Worm (Caenorhabditis elegans) whole organism, young adult: ENCODE measurements around the gene cdk-4.

ENCODE experiments used
- D2030.7 ChIP-seq: fragments of 200-800 bp; sonication (Bioruptor generic); IDR thresholded peaks from 2 replicates; pipeline ENCODE4 v1.3.6; 2022; ENCODE audit warnings: missing genetic modification reagents, missing genetic modification characterization, missing compliant biosample characterization
- F39B2.1 ChIP-seq: fragments of 200-800 bp; sonication (Bioruptor generic); IDR thresholded peaks from 2 replicates; pipeline ENCODE4 v1.3.6; 2022; ENCODE audit warnings: missing genetic modification reagents, missing genetic modification characterization, missing compliant biosample characterization
- F52B5.7 ChIP-seq: sonication (generic microtip); optimal IDR thresholded peaks from 2 replicates; lab custom pipeline; 2016; ENCODE audit warnings: mild to moderate bottlenecking, missing genetic modification characterization, missing compliant biosample characterization
- Y53F4B.3 ChIP-seq: fragments of 200-800 bp; sonication (Bioruptor generic); IDR thresholded peaks from 2 replicates; pipeline ENCODE4 v1.3.6; 2022; ENCODE audit warnings: missing genetic modification reagents, missing genetic modification characterization, missing compliant biosample characterization
- aptf-3 ChIP-seq: fragments of 200-800 bp; sonication (Bioruptor generic); IDR thresholded peaks from 2 replicates; pipeline ENCODE4 v1.3.6; 2022; ENCODE audit warnings: missing genetic modification characterization, missing compliant biosample characterization
- bed-1 ChIP-seq: fragments of 200-800 bp; sonication (Bioruptor generic); IDR thresholded peaks from 2 replicates; pipeline ENCODE4 v1.3.6; 2022; ENCODE audit warnings: missing genetic modification reagents, missing genetic modification characterization, missing compliant biosample characterization
- ccch-3 ChIP-seq: fragments of 200-800 bp; sonication (Bioruptor generic); optimal IDR thresholded peaks from 2 replicates; lab custom pipeline; 2018; ENCODE audit warnings: mild to moderate bottlenecking, missing genetic modification characterization, missing compliant biosample characterization
- ceh-100 ChIP-seq: fragments of 200-800 bp; sonication (Bioruptor generic); IDR thresholded peaks from 2 replicates; pipeline ENCODE4 v1.3.6; 2022; ENCODE audit warnings: missing genetic modification reagents, missing genetic modification characterization, missing compliant biosample characterization
- ceh-58 ChIP-seq: fragments of 200-800 bp; sonication (Bioruptor generic); IDR thresholded peaks from 2 replicates; pipeline ENCODE4 v1.3.6; 2022; ENCODE audit warnings: missing genetic modification characterization, missing compliant biosample characterization
- chd-7 ChIP-seq: sonication (generic microtip); optimal IDR thresholded peaks from 2 replicates; lab custom pipeline; 2016; ENCODE audit warnings: mild to moderate bottlenecking, missing genetic modification characterization, moderate library complexity, missing compliant biosample characterization
- dpl-1 ChIP-seq: fragments of 150-350 bp; optimal IDR thresholded peaks from 2 replicates; lab custom pipeline; 2014; ENCODE audit warnings: missing biosample characterization, missing genetic modification reagents, missing genetic modification characterization
- egl-44 ChIP-seq: fragments of 200-800 bp; sonication (Bioruptor generic); IDR thresholded peaks from 2 replicates; pipeline ENCODE4 v1.3.6; 2022; ENCODE audit warnings: missing genetic modification reagents, missing genetic modification characterization, missing compliant biosample characterization
- egrh-3 ChIP-seq: fragments of 200-800 bp; sonication (Bioruptor generic); IDR thresholded peaks from 2 replicates; pipeline ENCODE4 v1.3.6; 2022; ENCODE audit warnings: missing genetic modification reagents, missing genetic modification characterization, missing compliant biosample characterization
- hlh-12 ChIP-seq: sonication (generic microtip); optimal IDR thresholded peaks from 2 replicates; lab custom pipeline; 2016; ENCODE audit warnings: missing genetic modification characterization, missing compliant biosample characterization
- hlh-26 ChIP-seq: fragments of 200-800 bp; sonication (Bioruptor generic); conservative IDR thresholded peaks from 2 replicates; pipeline ENCODE4 v1.3.6; 2022; ENCODE audit warnings: missing genetic modification reagents, missing genetic modification characterization, missing compliant biosample characterization
- hsf-1 ChIP-seq: fragments of 200-800 bp; sonication (Bioruptor generic); IDR thresholded peaks from 2 replicates; pipeline ENCODE4 v1.3.6; 2022; ENCODE audit warnings: missing genetic modification reagents, missing genetic modification characterization, missing compliant biosample characterization
- lin-40 ChIP-seq: sonication (generic microtip); optimal IDR thresholded peaks from 2 replicates; lab custom pipeline; 2016; ENCODE audit warnings: missing genetic modification characterization, mild to moderate bottlenecking, missing compliant biosample characterization, missing genotype, missing genetic modification reagents
- lsl-1 ChIP-seq: fragments of 200-800 bp; sonication (Bioruptor generic); optimal IDR thresholded peaks from 2 replicates; lab custom pipeline; 2018; ENCODE audit warnings: mild to moderate bottlenecking, missing genetic modification characterization, moderate library complexity, missing compliant biosample characterization
- mcd-1 ChIP-seq: fragments of 200-800 bp; sonication (Bioruptor generic); IDR thresholded peaks from 2 replicates; pipeline ENCODE4 v1.3.6; 2022; ENCODE audit warnings: missing genetic modification reagents, missing genetic modification characterization, missing compliant biosample characterization
- nfya-1 ChIP-seq: sonication (generic microtip); optimal IDR thresholded peaks from 2 replicates; lab custom pipeline; 2017; ENCODE audit warnings: antibody characterized with exemption, missing compliant biosample characterization, missing genetic modification characterization, borderline replicate concordance; ENCODE audit not compliant: insufficient read depth
- nhr-120 ChIP-seq: fragments of 200-800 bp; sonication (Bioruptor generic); IDR thresholded peaks from 2 replicates; pipeline ENCODE4 v1.3.6; 2022; ENCODE audit warnings: missing genetic modification characterization, missing compliant biosample characterization
- pbrm-1 ChIP-seq: fragments of 200-800 bp; sonication (Bioruptor generic); IDR thresholded peaks from 2 replicates; pipeline ENCODE4 v1.3.6; 2022; ENCODE audit warnings: missing genetic modification reagents, missing genetic modification characterization, missing compliant biosample characterization
- rec-8 ChIP-seq, 2 experiments: sonication (generic microtip); optimal IDR thresholded peaks; 2 replicates each; lab custom pipeline; 2016; ENCODE audit warnings: mild to moderate bottlenecking in 2 of 2, missing genetic modification characterization in 2 of 2, missing genetic modification reagents in 2 of 2, missing genotype in 2 of 2, missing biosample characterization in 1 of 2, missing compliant biosample characterization in 1 of 2, moderate library complexity in 1 of 2
- rpc-1 ChIP-seq, 2 experiments: fragments of 150-350 bp in 1 of 2; sonication (generic microtip) in 1 of 2; optimal IDR thresholded peaks; 2 replicates each; lab custom pipeline; 2014 to 2018; ENCODE audit warnings: missing biosample characterization in 1 of 2, missing genetic modification characterization in 1 of 2, missing genetic modification reagents in 1 of 2, missing genotype in 1 of 2
- sea-2 ChIP-seq: fragments of 200-800 bp; sonication (Bioruptor generic); IDR thresholded peaks from 2 replicates; pipeline ENCODE4 v1.3.6; 2022; ENCODE audit warnings: missing genetic modification characterization, missing compliant biosample characterization
- snpc-1.1 ChIP-seq: sonication (generic microtip); optimal IDR thresholded peaks from 2 replicates; lab custom pipeline; 2017; ENCODE audit warnings: missing genetic modification characterization, mild to moderate bottlenecking, missing compliant biosample characterization, antibody characterized with exemption, moderate library complexity, missing genotype, missing genetic modification reagents; ENCODE audit not compliant: insufficient read depth
- snpc-3.4 ChIP-seq: sonication (generic microtip); optimal IDR thresholded peaks from 2 replicates; lab custom pipeline; 2017; ENCODE audit warnings: missing genetic modification characterization, mild to moderate bottlenecking, missing compliant biosample characterization, antibody characterized with exemption, moderate library complexity, missing genotype, missing genetic modification reagents
- unc-130 ChIP-seq: sonication (generic microtip); optimal IDR thresholded peaks from 2 replicates; lab custom pipeline; 2016; ENCODE audit warnings: missing genetic modification reagents, missing genetic modification characterization, missing compliant biosample characterization
- unc-62 ChIP-seq: fragments of 150-350 bp; optimal IDR thresholded peaks from 2 replicates; lab custom pipeline; 2014; ENCODE audit warnings: missing biosample characterization, missing genetic modification reagents, missing genetic modification characterization
- xnd-1 ChIP-seq: sonication (generic microtip); optimal IDR thresholded peaks from 2 replicates; lab custom pipeline; 2016; ENCODE audit warnings: missing genotype, missing genetic modification reagents, missing genetic modification characterization, missing compliant biosample characterization
- zim-3 ChIP-seq: sonication (generic microtip); optimal IDR thresholded peaks from 2 replicates; lab custom pipeline; 2017; ENCODE audit warnings: mild to moderate bottlenecking, missing genetic modification characterization, moderate library complexity, missing compliant biosample characterization
- ztf-22 ChIP-seq: fragments of 200-800 bp; sonication (Bioruptor generic); optimal IDR thresholded peaks from 2 replicates; lab custom pipeline; 2018; ENCODE audit warnings: mild to moderate bottlenecking, missing genetic modification characterization, moderate library complexity, missing compliant biosample characterization
- ztf-26 ChIP-seq: sonication (generic microtip); optimal IDR thresholded peaks from 2 replicates; lab custom pipeline; 2017; ENCODE audit warnings: missing genetic modification characterization, missing compliant biosample characterization
- ztf-6 ChIP-seq: fragments of 200-800 bp; sonication (Bioruptor generic); IDR thresholded peaks from 2 replicates; pipeline ENCODE4 v1.3.6; 2022; ENCODE audit warnings: missing genetic modification reagents, missing genetic modification characterization, missing compliant biosample characterization

cdk-4 gene

DNA sequence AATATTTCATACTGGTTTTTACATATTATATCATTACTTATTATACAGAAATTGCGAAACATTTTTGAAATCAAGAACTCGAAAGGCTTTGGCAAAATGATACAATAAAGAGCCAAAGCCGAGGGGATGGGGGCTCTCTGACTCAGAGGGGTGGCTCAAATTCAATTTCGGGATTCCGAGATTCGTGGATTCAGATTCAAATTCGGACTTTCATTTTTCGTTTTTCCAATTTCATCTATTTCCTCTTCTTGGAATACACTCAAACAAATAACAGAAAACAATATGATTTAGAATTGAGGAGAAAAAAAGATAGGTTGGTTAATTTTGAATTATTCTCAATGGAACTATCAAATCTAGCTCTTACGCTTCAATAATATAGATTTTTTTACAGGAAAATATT is 19.6 kb downstream of the cdk-4 start:
- TF ChIP-seq egrh-3 (GFP tag; lab: Robert Waterston, UW) (no peak), hlh-12 (tag; lab: Kevin White, UChicago) (no peak), D2030.7 (GFP tag; lab: Robert Waterston, UW) (no peak), chd-7 (tag; lab: Kevin White, UChicago) (no peak), lsl-1 (no peak), hsf-1 (GFP tag; lab: Robert Waterston, UW) (no peak), zim-3 (tag; lab: Kevin White, UChicago) (no peak), egl-44 (GFP tag; lab: Robert Waterston, UW) (no peak), snpc-1.1 (tag; lab: Kevin White, UChicago) (no peak), ztf-22 (GFP tag; lab: Kevin White, UChicago) (no peak), pbrm-1 (GFP tag; lab: Robert Waterston, UW) (no peak), ceh-58 (GFP tag; lab: Robert Waterston, UW) (no peak), snpc-3.4 (no peak)

DNA sequence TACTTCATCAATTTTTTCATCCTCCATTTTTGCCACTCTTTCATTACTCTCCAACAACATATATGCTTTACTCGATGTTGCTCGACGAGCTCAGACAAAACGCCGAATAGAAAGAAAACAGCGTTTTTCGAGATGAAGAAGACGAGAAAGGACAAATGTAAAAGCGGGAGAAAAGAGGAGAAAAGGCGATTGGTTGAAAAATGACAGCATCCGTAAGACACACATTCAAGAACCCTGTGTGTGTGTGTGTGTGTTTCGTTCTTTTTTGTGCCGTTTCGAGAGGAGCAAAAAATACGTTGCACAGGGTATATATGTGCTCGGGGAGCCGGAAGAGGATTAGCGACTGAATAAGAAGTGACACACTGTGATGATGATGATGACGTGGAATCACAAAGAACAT is 24.9 kb downstream of the cdk-4 start:
- no peak for TF ChIP-seq rec-8 (tag; optimal IDR thresholded peaks at IDR 0.05; lab: Kevin White, UChicago)
- TF ChIP-seq, all 124 proteins: peak for 0

DNA sequence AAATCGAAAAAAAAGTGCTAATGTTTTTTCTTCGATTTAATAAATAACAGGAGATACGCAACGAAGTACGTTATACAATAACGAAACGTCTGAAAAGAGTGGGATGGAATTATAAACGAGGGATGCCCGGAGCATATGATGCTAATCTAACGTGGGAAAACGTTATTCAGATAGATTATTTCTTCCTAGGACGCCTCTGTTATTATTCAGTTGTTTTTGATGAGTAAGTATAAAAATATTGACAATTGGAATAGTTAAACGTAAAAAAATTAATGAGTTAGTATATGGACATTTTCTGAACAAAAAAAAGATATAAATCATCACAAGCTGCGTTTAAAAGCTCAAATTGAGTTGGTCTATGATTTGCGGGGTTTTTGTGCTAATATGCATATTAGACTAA is 33.9 kb downstream of the cdk-4 start, which contains the start of gene srd-51:
Gene srd-51, minus strand, starts transcription at position 101 of the 400 bp plus-strand sequence.
- TF ChIP-seq lin-40 (tag; lab: Kevin White, UChicago): no peak
- no peak for TF ChIP-seq ceh-100
- no peak for TF ChIP-seq xnd-1
- TF ChIP-seq ccch-3 (GFP tag; lab: Kevin White, UChicago): no peak
- no peak for TF ChIP-seq aptf-3 (GFP tag; lab: Robert Waterston, UW)
- no peak for TF ChIP-seq sea-2 (GFP tag; lab: Robert Waterston, UW)
- TF ChIP-seq F39B2.1: no peak
- TF ChIP-seq unc-62 (GFP tag; lab: Kevin White, UChicago): no peak
- no peak for TF ChIP-seq bed-1 (GFP tag; lab: Robert Waterston, UW)
- TF ChIP-seq nhr-120 (GFP tag; lab: Robert Waterston, UW): no peak
- no peak for TF ChIP-seq rpc-1 (optimal IDR thresholded peaks at IDR 0.05; lab: Kevin White, UChicago)
- no peak for TF ChIP-seq rpc-1 (tag; optimal IDR thresholded peaks at IDR 0.05; lab: Kevin White, UChicago)
- TF ChIP-seq nfya-1 (tag; lab: Kevin White, UChicago): no peak

DNA sequence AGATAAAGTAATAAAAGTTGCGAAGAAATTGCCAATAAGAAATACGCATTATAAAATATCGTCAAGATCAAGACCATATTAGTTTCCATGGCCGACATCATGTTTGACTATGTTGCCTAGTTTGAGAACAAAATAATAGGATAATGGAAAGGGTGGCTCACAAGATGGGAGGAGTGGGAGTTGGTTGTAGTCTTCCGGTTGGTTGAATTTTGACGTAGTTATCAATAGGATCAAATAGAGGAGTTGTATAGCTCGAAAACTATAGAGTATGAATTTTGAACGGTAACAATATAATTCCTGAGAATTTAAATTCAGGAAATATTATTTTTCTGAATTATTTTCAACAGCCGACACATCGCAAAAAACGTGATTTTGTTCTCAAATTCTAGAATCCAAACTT is 37.0 kb downstream of the cdk-4 start, which contains the start of gene srd-50:
Gene srd-50, minus strand, starts transcription at position 101 of the 400 bp plus-strand sequence.
- TF ChIP-seq dpl-1 (GFP tag; lab: Kevin White, UChicago): no peak
- no peak for TF ChIP-seq ccch-3 (GFP tag; lab: Kevin White, UChicago)
- TF ChIP-seq ztf-6: no peak
- no peak for TF ChIP-seq mcd-1
- no peak for TF ChIP-seq Y53F4B.3 (GFP tag; lab: Robert Waterston, UW)
- no peak for TF ChIP-seq F52B5.7 (tag; lab: Kevin White, UChicago)
- no peak for TF ChIP-seq hsf-1 (GFP tag; lab: Robert Waterston, UW)
- no peak for TF ChIP-seq unc-62 (GFP tag; lab: Kevin White, UChicago)
- TF ChIP-seq hlh-26 (GFP tag; lab: Robert Waterston, UW): no peak
- TF ChIP-seq ztf-26 (tag; lab: Kevin White, UChicago): no peak
- no peak for TF ChIP-seq egrh-3 (GFP tag; lab: Robert Waterston, UW)
- TF ChIP-seq unc-130 (GFP tag; lab: Kevin White, UChicago): no peak
- no peak for TF ChIP-seq ceh-100
- TF ChIP-seq, all 124 proteins: peak for 0
